Worm (Caenorhabditis elegans) whole organism, midembryonic: ENCODE measurements around the gene snx-14.

Experiments used
- T22C8.4 ChIP-seq: fragments of 200-800 bp; sonication (Bioruptor generic); IDR thresholded peaks from 2 replicates; pipeline ENCODE4 v1.3.6; 2022; ENCODE audit warnings: missing genetic modification characterization, missing compliant biosample characterization
- cog-1 ChIP-seq: sonication (generic microtip); optimal IDR thresholded peaks from 2 replicates; lab custom pipeline; 2016; ENCODE audit warnings: missing genetic modification characterization, missing compliant biosample characterization
- flt-1 ChIP-seq: fragments of 200-800 bp; sonication (Bioruptor generic); IDR thresholded peaks from 2 replicates; pipeline ENCODE4 v1.3.6; 2022; ENCODE audit warnings: missing genetic modification characterization, missing compliant biosample characterization
- klf-2 ChIP-seq: fragments of 200-800 bp; sonication (Bioruptor generic); conservative IDR thresholded peaks from 2 replicates; pipeline ENCODE4 v1.3.6; 2022; ENCODE audit warnings: missing genetic modification reagents, missing genetic modification characterization, missing compliant biosample characterization
- med-1 ChIP-seq: sonication (generic microtip); optimal IDR thresholded peaks from 2 replicates; lab custom pipeline; 2017; ENCODE audit warnings: missing genetic modification characterization, mild to moderate bottlenecking, missing compliant biosample characterization, antibody characterized with exemption, missing genetic modification reagents; ENCODE audit not compliant: insufficient read depth
- ref-1 ChIP-seq: fragments of 200-800 bp; sonication (Bioruptor generic); conservative IDR thresholded peaks from 2 replicates; pipeline ENCODE4 v1.3.6; 2022; ENCODE audit warnings: missing genetic modification reagents, missing genetic modification characterization, missing compliant biosample characterization
- tab-1 ChIP-seq: fragments of 200-800 bp; sonication (Bioruptor generic); IDR thresholded peaks from 2 replicates; pipeline ENCODE4 v1.3.6; 2022; ENCODE audit warnings: missing genetic modification characterization, missing compliant biosample characterization
- ztf-23 ChIP-seq: fragments of 200-800 bp; sonication (Bioruptor generic); IDR thresholded peaks from 2 replicates; pipeline ENCODE4 v1.3.6; 2022; ENCODE audit warnings: missing genetic modification reagents, missing genetic modification characterization, missing compliant biosample characterization
- ztf-29 ChIP-seq: fragments of 200-800 bp; sonication (Bioruptor generic); IDR thresholded peaks from 2 replicates; pipeline ENCODE4 v1.3.6; 2022; ENCODE audit warnings: missing genetic modification reagents, missing genetic modification characterization, missing compliant biosample characterization

The snx-14 gene

DNA sequence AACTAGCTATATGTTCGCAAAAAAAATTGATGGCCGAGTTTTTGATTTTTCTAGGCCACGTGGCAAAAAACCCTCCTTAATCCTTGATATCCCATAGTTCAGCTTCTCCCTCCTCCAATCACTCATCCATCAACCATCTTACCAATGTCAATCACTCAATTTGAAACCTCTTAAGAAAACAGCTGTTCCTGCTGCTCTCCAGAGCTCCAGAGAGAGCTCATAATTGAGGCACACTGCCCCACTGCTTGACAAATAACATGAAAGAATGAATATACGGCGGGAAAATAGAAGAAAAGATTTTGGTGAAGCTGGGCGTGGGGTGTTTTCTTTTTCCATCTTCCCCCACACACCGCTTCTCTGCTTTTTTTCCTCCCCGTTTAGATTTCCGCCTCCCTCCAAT lies 30.4 kb downstream of the snx-14 start:
- TF ChIP-seq ztf-29 (GFP tag; lab: Robert Waterston, UW) (no peak), klf-2 (GFP tag; lab: Robert Waterston, UW) (no peak), ztf-23 (GFP tag; lab: Robert Waterston, UW) (no peak), med-1 (GFP tag; lab: Kevin White, UChicago) (no peak), T22C8.4 (GFP tag; lab: Robert Waterston, UW) (no peak), tab-1 (no peak), cog-1 (tag; lab: Kevin White, UChicago) (no peak), flt-1 (GFP tag; lab: Robert Waterston, UW) (no peak), ref-1 (GFP tag; lab: Robert Waterston, UW) (no peak)

- no peak for TF ChIP-seq flt-1 (GFP tag; lab: Robert Waterston, UW)
- TF ChIP-seq tab-1: no peak
- TF ChIP-seq cog-1 (tag; lab: Kevin White, UChicago): no peak
- TF ChIP-seq ztf-29 (GFP tag; lab: Robert Waterston, UW): no peak
- no peak for TF ChIP-seq med-1 (GFP tag; lab: Kevin White, UChicago)
- TF ChIP-seq T22C8.4 (GFP tag; lab: Robert Waterston, UW): no peak
- TF ChIP-seq klf-2 (GFP tag; lab: Robert Waterston, UW): no peak
- no peak for TF ChIP-seq ref-1 (GFP tag; lab: Robert Waterston, UW)
These were observed 35.3 kb downstream of the snx-14 start, which contains the start of gene drr-1 for ce11 chrII:13495718-13496117. TSS of gene drr-1 (minus strand) at chrII:13495900.

DNA sequence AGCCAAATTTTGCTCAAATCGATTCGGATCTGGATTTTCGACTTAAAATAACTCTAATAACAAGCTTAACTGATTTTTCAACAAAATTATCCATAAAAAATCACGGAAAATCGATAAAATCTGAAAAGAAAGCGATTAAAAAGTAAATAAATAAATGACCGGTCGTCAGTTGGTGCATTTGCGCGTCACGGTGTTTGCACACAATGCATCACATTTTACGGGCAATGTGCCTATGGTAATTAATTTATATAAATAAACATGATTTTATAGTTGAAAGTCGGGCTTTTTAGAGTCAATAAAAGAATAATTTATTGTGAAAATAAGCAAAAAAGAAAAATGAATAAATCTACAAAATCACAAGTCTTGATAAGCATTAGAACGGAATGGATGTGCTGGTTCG lies 36.3 kb downstream of the snx-14 start:
- TF ChIP-seq cog-1 (tag; lab: Kevin White, UChicago) (no peak), ztf-23 (GFP tag; lab: Robert Waterston, UW) (no peak), med-1 (GFP tag; lab: Kevin White, UChicago) (no peak), tab-1 (no peak), T22C8.4 (GFP tag; lab: Robert Waterston, UW) (no peak), flt-1 (GFP tag; lab: Robert Waterston, UW) (no peak), klf-2 (GFP tag; lab: Robert Waterston, UW) (no peak), ztf-29 (GFP tag; lab: Robert Waterston, UW) (no peak), ref-1 (GFP tag; lab: Robert Waterston, UW) (no peak)

ce11 chrII:13494175-13494650 lies 36.8 kb downstream of the snx-14 start, which contains the start of gene ndua-7:
TSS of gene ndua-7 (minus strand) at chrII:13494600.
- TF ChIP-seq klf-2 (GFP tag; lab: Robert Waterston, UW): no peak
- no peak for TF ChIP-seq tab-1
- no peak for TF ChIP-seq ztf-29 (GFP tag; lab: Robert Waterston, UW)
- no peak for TF ChIP-seq med-1 (GFP tag; lab: Kevin White, UChicago)
- no peak for TF ChIP-seq ztf-23 (GFP tag; lab: Robert Waterston, UW)
- TF ChIP-seq flt-1 (GFP tag; lab: Robert Waterston, UW): no peak
- TF ChIP-seq cog-1 (tag; lab: Kevin White, UChicago): no peak
- TF ChIP-seq T22C8.4 (GFP tag; lab: Robert Waterston, UW): no peak
- TF ChIP-seq ref-1 (GFP tag; lab: Robert Waterston, UW): no peak

DNA sequence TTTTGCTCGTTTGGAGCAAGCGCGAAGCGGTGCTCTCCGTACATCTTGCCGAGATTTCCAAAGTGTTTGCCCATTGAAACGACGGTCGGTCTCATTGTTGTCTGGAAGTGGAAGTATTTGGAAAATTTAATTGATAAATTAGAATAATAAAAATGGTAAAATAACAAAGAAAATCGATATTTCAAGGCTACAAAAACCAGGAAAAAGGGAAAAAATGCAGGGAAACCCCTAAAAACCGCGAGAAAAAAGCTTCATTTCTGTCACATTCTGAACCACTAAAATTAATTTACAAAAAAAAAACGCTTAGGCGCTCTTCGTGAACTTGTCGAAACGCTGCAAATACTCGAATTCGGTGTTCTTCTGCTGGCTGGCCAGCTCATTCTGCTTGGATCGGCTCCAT lies 38.1 kb downstream of the snx-14 start, which contains the start of gene F45H10.2:
Gene F45H10.2, minus strand, starts transcription at position 101 of the 400 bp plus-strand sequence.
- TF ChIP-seq ztf-23 (GFP tag; lab: Robert Waterston, UW) (no peak), ref-1 (GFP tag; lab: Robert Waterston, UW) (no peak), klf-2 (GFP tag; lab: Robert Waterston, UW) (no peak), T22C8.4 (GFP tag; lab: Robert Waterston, UW) (no peak), tab-1 (no peak), cog-1 (tag; lab: Kevin White, UChicago) (no peak), med-1 (GFP tag; lab: Kevin White, UChicago) (no peak), ztf-29 (GFP tag; lab: Robert Waterston, UW) (no peak), flt-1 (GFP tag; lab: Robert Waterston, UW) (no peak)

DNA sequence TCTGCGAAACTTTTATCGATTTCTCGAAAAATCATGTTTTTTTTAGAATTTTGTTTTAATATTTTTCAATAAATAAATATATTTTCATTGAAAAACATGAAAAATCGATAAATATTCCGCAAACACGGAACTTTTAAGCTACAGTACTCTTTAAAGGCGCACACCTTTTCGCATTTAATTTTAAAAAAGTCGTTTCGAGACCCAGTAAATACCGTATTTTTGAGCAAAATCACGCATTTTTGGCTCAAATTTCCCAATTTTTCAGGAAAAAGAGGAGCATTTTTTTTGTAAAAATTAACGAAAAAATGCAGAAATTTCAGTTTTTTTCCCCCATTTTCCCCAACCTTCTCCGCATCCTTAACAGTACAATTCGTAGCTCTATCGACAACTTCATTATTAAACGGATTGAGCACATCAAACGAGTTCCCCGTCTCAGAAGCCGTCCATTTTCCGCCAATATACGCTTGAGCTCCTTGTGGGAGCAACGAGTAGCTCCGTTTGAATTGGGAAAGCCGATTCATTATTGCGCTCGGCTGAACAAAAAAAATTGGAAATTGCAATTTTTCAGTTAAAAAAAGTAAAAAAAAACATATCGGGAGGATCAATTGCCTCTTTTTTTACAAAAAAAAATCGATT lies 39.6 kb downstream of the snx-14 start, which contains the start of gene alh-7:
Gene alh-7, minus strand, starts transcription at position 533 of the 636 bp plus-strand sequence.
- TF ChIP-seq ztf-23 (GFP tag; lab: Robert Waterston, UW): no peak
- no peak for TF ChIP-seq med-1 (GFP tag; lab: Kevin White, UChicago)
- no peak for TF ChIP-seq tab-1
- TF ChIP-seq ztf-29 (GFP tag; lab: Robert Waterston, UW): no peak
- no peak for TF ChIP-seq T22C8.4 (GFP tag; lab: Robert Waterston, UW)
- TF ChIP-seq cog-1 (tag; lab: Kevin White, UChicago): no peak
- TF ChIP-seq klf-2 (GFP tag; lab: Robert Waterston, UW): no peak

- no peak for TF ChIP-seq klf-2 (GFP tag; lab: Robert Waterston, UW)
- no peak for TF ChIP-seq tab-1
- TF ChIP-seq flt-1 (GFP tag; lab: Robert Waterston, UW): no peak
- no peak for TF ChIP-seq cog-1 (tag; lab: Kevin White, UChicago)
- TF ChIP-seq ref-1 (GFP tag; lab: Robert Waterston, UW): no peak
These were observed 41.1 kb downstream of the snx-14 start for ce11 chrII:13489896-13490295.

DNA sequence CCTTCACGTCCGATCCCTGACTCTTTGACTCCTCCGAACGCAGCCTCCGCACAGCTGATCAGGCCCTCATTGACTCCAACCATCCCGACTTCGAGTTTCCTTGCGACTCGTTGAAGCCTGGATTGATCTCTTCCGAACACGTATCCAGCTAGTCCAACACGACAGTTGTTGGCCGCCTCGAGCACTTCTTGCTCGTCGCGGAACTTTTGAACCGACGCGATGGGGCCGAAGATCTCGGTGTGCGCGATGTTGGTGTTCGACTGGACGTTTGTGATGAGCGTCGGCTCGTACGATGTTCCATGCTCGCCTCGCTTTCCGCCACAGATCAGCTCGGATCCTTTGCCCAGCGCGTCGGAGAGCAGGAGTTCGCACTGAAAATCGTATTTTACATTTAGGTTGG lies 43.5 kb downstream of the snx-14 start:
- no peak for TF ChIP-seq ztf-29 (GFP tag; lab: Robert Waterston, UW)
- TF ChIP-seq ref-1 (GFP tag; lab: Robert Waterston, UW): no peak
- TF ChIP-seq T22C8.4 (GFP tag; lab: Robert Waterston, UW): no peak
- no peak for TF ChIP-seq tab-1
- TF ChIP-seq ztf-23 (GFP tag; lab: Robert Waterston, UW): no peak
- TF ChIP-seq cog-1 (tag; lab: Kevin White, UChicago): no peak
- TF ChIP-seq med-1 (GFP tag; lab: Kevin White, UChicago): no peak
- no peak for TF ChIP-seq flt-1 (GFP tag; lab: Robert Waterston, UW)
- no peak for TF ChIP-seq klf-2 (GFP tag; lab: Robert Waterston, UW)

ce11 chrII:13485119-13485518 lies 45.9 kb downstream of the snx-14 start:
- no peak for TF ChIP-seq ztf-23 (GFP tag; lab: Robert Waterston, UW)
- TF ChIP-seq med-1 (GFP tag; lab: Kevin White, UChicago): no peak
- no peak for TF ChIP-seq T22C8.4 (GFP tag; lab: Robert Waterston, UW)
- no peak for TF ChIP-seq flt-1 (GFP tag; lab: Robert Waterston, UW)
- TF ChIP-seq ref-1 (GFP tag; lab: Robert Waterston, UW): no peak
- no peak for TF ChIP-seq tab-1
- no peak for TF ChIP-seq ztf-29 (GFP tag; lab: Robert Waterston, UW)
- TF ChIP-seq klf-2 (GFP tag; lab: Robert Waterston, UW): no peak
- no peak for TF ChIP-seq cog-1 (tag; lab: Kevin White, UChicago)
